Fruit fly (Drosophila melanogaster): ENCODE results near the gene fru.

DNA sequence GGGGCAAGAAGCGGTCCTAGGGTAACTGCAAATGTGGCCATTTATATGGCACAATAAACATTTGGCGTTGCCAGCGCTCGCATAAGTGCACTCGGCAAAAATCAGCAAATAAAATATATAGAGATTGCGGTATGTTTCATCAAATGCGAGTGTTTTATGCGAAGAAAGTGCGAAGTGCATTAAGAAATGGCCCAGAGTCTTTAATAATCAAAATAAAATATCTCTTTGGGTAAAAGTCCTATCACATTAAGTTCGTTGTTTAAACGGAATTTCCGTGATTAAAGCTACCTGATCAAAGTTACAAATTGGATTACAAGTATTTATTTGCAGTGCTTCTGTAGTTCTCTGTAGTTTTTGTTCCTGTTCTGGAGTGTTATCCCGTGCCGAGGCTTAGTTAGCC is 59.2 kb downstream of the fru start:
- TF ChIP-seq EcR (GFP tag; optimal IDR thresholded peaks at IDR 0.05): no peak
- TF ChIP-seq pan (optimal IDR thresholded peaks at IDR 0.05): no peak

All from whole organism.